Worm (Caenorhabditis elegans): ENCODE measurements around the gene F48G7.13.

- no peak for TF ChIP-seq unc-3 (GFP tag; conservative IDR thresholded peaks at IDR 0.05)
- TF ChIP-seq unc-3 (tag; optimal IDR thresholded peaks at IDR 0.05), result no peak
- no peak for TF ChIP-seq ceh-22 (tag; optimal IDR thresholded peaks at IDR 0.05)
- no peak for TF ChIP-seq rnt-1 (tag; optimal IDR thresholded peaks at IDR 0.05)
- TF ChIP-seq ama-1 (optimal IDR thresholded peaks at IDR 0.05), result no peak
- TF ChIP-seq odd-2 (tag; optimal IDR thresholded peaks at IDR 0.05), result no peak
- TF ChIP-seq unc-42 (tag; optimal IDR thresholded peaks at IDR 0.05), result no peak
- TF ChIP-seq ceh-31 (tag; optimal IDR thresholded peaks at IDR 0.05), result no peak
- no peak for TF ChIP-seq K09A11.1 (tag; optimal IDR thresholded peaks at IDR 0.05; ENCODE audit: insufficient read depth)
Measured at ce11 chrV:664337-664847, 49.0 kb downstream of the F48G7.13 start, which contains the start of the genes F31F4.11 and srh-266.
